Worm (Caenorhabditis elegans) whole organism, L1 larva: ENCODE data around the gene M01F1.9.

Experiments used
- C04F5.9 ChIP-seq: sonication (generic microtip); optimal IDR thresholded peaks from 2 replicates; lab custom pipeline; 2016; ENCODE audit warnings: missing genetic modification characterization, missing compliant biosample characterization
- C16A3.4 ChIP-seq: fragments of 150-350 bp; optimal IDR thresholded peaks from 2 replicates; lab custom pipeline; 2014; ENCODE audit warnings: missing biosample characterization, missing genetic modification characterization
- C34B4.2 ChIP-seq: sonication (generic microtip); optimal IDR thresholded peaks from 2 replicates; lab custom pipeline; 2017; ENCODE audit warnings: mild to moderate bottlenecking, missing genetic modification characterization, missing compliant biosample characterization
- alr-1 ChIP-seq: fragments of 200-800 bp; sonication (Bioruptor generic); optimal IDR thresholded peaks from 2 replicates; lab custom pipeline; 2018; ENCODE audit warnings: borderline replicate concordance, mild to moderate bottlenecking, missing genetic modification characterization, missing compliant biosample characterization
- aly-2 ChIP-seq: fragments of 150-350 bp; optimal IDR thresholded peaks from 2 replicates; lab custom pipeline; 2014; ENCODE audit warnings: missing biosample characterization, missing genetic modification characterization
- ama-1 ChIP-seq: fragments of 150-350 bp; optimal IDR thresholded peaks from 2 replicates; lab custom pipeline; 2014
- blmp-1 ChIP-seq: fragments of 150-350 bp; optimal IDR thresholded peaks from 2 replicates; lab custom pipeline; 2014; ENCODE audit warnings: missing biosample characterization, missing genetic modification characterization
- ceh-63 ChIP-seq: fragments of 200-800 bp; sonication (Bioruptor generic); optimal IDR thresholded peaks from 2 replicates; lab custom pipeline; 2018; ENCODE audit warnings: mild to moderate bottlenecking, missing genetic modification characterization, missing compliant biosample characterization
- ceh-8 ChIP-seq: fragments of 200-800 bp; sonication (Bioruptor generic); optimal IDR thresholded peaks from 2 replicates; lab custom pipeline; 2018; ENCODE audit warnings: mild to moderate bottlenecking, missing genetic modification characterization, moderate library complexity, missing compliant biosample characterization
- ceh-82 ChIP-seq, 3 experiments: fragments of 150-350 bp in 1 of 3; sonication (generic microtip) in 2 of 3; optimal IDR thresholded peaks; 2 replicates each; lab custom pipeline; 2014 to 2017; ENCODE audit warnings: missing biosample characterization in 3 of 3, missing genetic modification characterization in 3 of 3
- ceh-90 ChIP-seq: sonication (generic microtip); optimal IDR thresholded peaks from 2 replicates; lab custom pipeline; 2016; ENCODE audit warnings: missing genetic modification characterization, missing compliant biosample characterization
- ces-1 ChIP-seq: fragments of 150-350 bp; optimal IDR thresholded peaks from 2 replicates; lab custom pipeline; 2014; ENCODE audit warnings: missing biosample characterization, missing genetic modification reagents, missing genetic modification characterization
- dpl-1 ChIP-seq, 3 experiments: fragments of 150-350 bp in 2 of 3; sonication (generic microtip) in 1 of 3; optimal IDR thresholded peaks; 2 replicates each; lab custom pipeline; 2014 to 2017; ENCODE audit warnings: missing biosample characterization in 3 of 3, missing genetic modification characterization in 3 of 3, missing genetic modification reagents in 3 of 3
- dsc-1 ChIP-seq: sonication (generic microtip); optimal IDR thresholded peaks from 2 replicates; lab custom pipeline; 2016; ENCODE audit warnings: mild to moderate bottlenecking, missing genetic modification characterization, missing compliant biosample characterization
- efl-1 ChIP-seq, 4 experiments: fragments of 150-350 bp; optimal IDR thresholded peaks in 3 of 4; peaks in 1 of 4; 1 replicate in 1 of 4; 2 replicates in 3 of 4; lab custom pipeline; 2014; ENCODE audit warnings: missing biosample characterization in 2 of 4, missing genetic modification characterization in 2 of 4, missing genetic modification reagents in 2 of 4
- elt-2 ChIP-seq: sonication (generic microtip); optimal IDR thresholded peaks from 2 replicates; lab custom pipeline; 2016; ENCODE audit warnings: missing genetic modification characterization, mild to moderate bottlenecking, inconsistent platforms, missing compliant biosample characterization, missing genetic modification reagents
- fkh-4 ChIP-seq: sonication (generic microtip); optimal IDR thresholded peaks from 2 replicates; lab custom pipeline; 2016; ENCODE audit warnings: missing compliant biosample characterization, missing genetic modification characterization, borderline replicate concordance
- grh-1 ChIP-seq: fragments of 200-800 bp; sonication (Bioruptor generic); IDR thresholded peaks from 2 replicates; pipeline ENCODE4 v1.3.6; 2022; ENCODE audit warnings: missing genetic modification reagents, missing genetic modification characterization, missing compliant biosample characterization
- hlh-4 ChIP-seq: sonication (generic microtip); optimal IDR thresholded peaks from 2 replicates; lab custom pipeline; 2016; ENCODE audit warnings: mild to moderate bottlenecking, missing genetic modification characterization, missing compliant biosample characterization
- hpl-2 ChIP-seq: fragments of 150-350 bp; optimal IDR thresholded peaks from 2 replicates; lab custom pipeline; 2014; ENCODE audit warnings: missing biosample characterization, missing genetic modification reagents, missing genetic modification characterization
- irx-1 ChIP-seq: sonication (generic microtip); optimal IDR thresholded peaks from 2 replicates; lab custom pipeline; 2016; ENCODE audit warnings: missing genetic modification characterization, missing compliant biosample characterization
- lin-13 ChIP-seq: fragments of 150-350 bp; optimal IDR thresholded peaks from 2 replicates; lab custom pipeline; 2014; ENCODE audit warnings: missing biosample characterization, missing genetic modification reagents, missing genetic modification characterization
- lin-14 ChIP-seq: fragments of 200-800 bp; sonication (Bioruptor generic); optimal IDR thresholded peaks from 2 replicates; lab custom pipeline; 2018; ENCODE audit warnings: mild to moderate bottlenecking, missing genetic modification characterization, moderate library complexity, missing compliant biosample characterization
- lin-35 ChIP-seq, 2 experiments: fragments of 150-350 bp; optimal IDR thresholded peaks; 2 replicates each; lab custom pipeline; 2014; ENCODE audit warnings: missing biosample characterization in 2 of 2, missing genetic modification characterization in 2 of 2, missing genetic modification reagents in 2 of 2
- lin-39 ChIP-seq: fragments of 150-350 bp; optimal IDR thresholded peaks from 2 replicates; lab custom pipeline; 2014; ENCODE audit warnings: missing biosample characterization, missing genetic modification reagents, missing genetic modification characterization
- lir-3 ChIP-seq: sonication (generic microtip); optimal IDR thresholded peaks from 2 replicates; lab custom pipeline; 2016; ENCODE audit warnings: mild to moderate bottlenecking, missing genetic modification characterization, moderate library complexity, missing compliant biosample characterization; ENCODE audit not compliant: poor library complexity
- lsy-2 ChIP-seq, 2 experiments: fragments of 150-350 bp; optimal IDR thresholded peaks; 2 replicates each; lab custom pipeline; 2014; ENCODE audit warnings: missing biosample characterization in 2 of 2, missing genetic modification characterization in 2 of 2
- mdl-1 ChIP-seq, 2 experiments: fragments of 150-350 bp; optimal IDR thresholded peaks; 2 replicates each; lab custom pipeline; 2014 to 2017; ENCODE audit warnings: missing biosample characterization in 2 of 2, missing genetic modification characterization in 2 of 2, inconsistent platforms in 1 of 2
- nhr-11 ChIP-seq: fragments of 150-350 bp; optimal IDR thresholded peaks from 2 replicates; lab custom pipeline; 2014; ENCODE audit warnings: missing biosample characterization, missing genetic modification characterization
- nhr-12 ChIP-seq: sonication (generic microtip); optimal IDR thresholded peaks from 2 replicates; lab custom pipeline; 2017; ENCODE audit warnings: missing biosample characterization, missing genetic modification characterization
- nhr-19 ChIP-seq: fragments of 200-800 bp; sonication (Bioruptor generic); conservative IDR thresholded peaks from 2 replicates; pipeline ENCODE4 v1.3.6; 2022; ENCODE audit warnings: missing genetic modification characterization, missing compliant biosample characterization
- nhr-20 ChIP-seq: sonication (generic microtip); optimal IDR thresholded peaks from 2 replicates; lab custom pipeline; 2016; ENCODE audit warnings: mild to moderate bottlenecking, missing genetic modification characterization, missing compliant biosample characterization
- nhr-237 ChIP-seq: fragments of 150-350 bp; optimal IDR thresholded peaks from 2 replicates; lab custom pipeline; 2014; ENCODE audit warnings: missing biosample characterization, missing genetic modification characterization
- nhr-71 ChIP-seq: sonication (generic microtip); optimal IDR thresholded peaks from 2 replicates; lab custom pipeline; 2016; ENCODE audit warnings: mild to moderate bottlenecking, missing genetic modification characterization, moderate library complexity, missing compliant biosample characterization
- nhr-76 ChIP-seq: sonication (generic microtip); optimal IDR thresholded peaks from 2 replicates; lab custom pipeline; 2017; ENCODE audit warnings: missing biosample characterization, missing genetic modification characterization
- nhr-84 ChIP-seq: sonication (generic microtip); optimal IDR thresholded peaks from 2 replicates; lab custom pipeline; 2017; ENCODE audit warnings: missing biosample characterization, missing genetic modification characterization
- nhr-90 ChIP-seq: sonication (generic microtip); optimal IDR thresholded peaks from 2 replicates; lab custom pipeline; 2016; ENCODE audit warnings: mild to moderate bottlenecking, missing genetic modification characterization, missing compliant biosample characterization; ENCODE audit not compliant: poor library complexity
- pqm-1 ChIP-seq: sonication (generic microtip); optimal IDR thresholded peaks from 3 replicates; lab custom pipeline; 2017; ENCODE audit warnings: missing biosample characterization, missing genetic modification characterization
- rnt-1 ChIP-seq: sonication (generic microtip); optimal IDR thresholded peaks from 2 replicates; lab custom pipeline; 2016; ENCODE audit warnings: mild to moderate bottlenecking, missing genetic modification characterization, moderate library complexity, missing compliant biosample characterization
- sox-4 ChIP-seq: sonication (generic microtip); optimal IDR thresholded peaks from 2 replicates; lab custom pipeline; 2016; ENCODE audit warnings: missing genetic modification characterization, missing compliant biosample characterization
- tbx-2 ChIP-seq: sonication (generic microtip); optimal IDR thresholded peaks from 2 replicates; lab custom pipeline; 2016; ENCODE audit warnings: missing genetic modification characterization, missing compliant biosample characterization
- tlp-1 ChIP-seq: fragments of 150-350 bp; optimal IDR thresholded peaks from 2 replicates; lab custom pipeline; 2014; ENCODE audit warnings: missing biosample characterization, missing genetic modification characterization
- unc-130 ChIP-seq: fragments of 150-350 bp; optimal IDR thresholded peaks from 2 replicates; lab custom pipeline; 2017; ENCODE audit warnings: missing biosample characterization, missing genetic modification characterization, inconsistent platforms
- unc-62 ChIP-seq: fragments of 150-350 bp; optimal IDR thresholded peaks from 2 replicates; lab custom pipeline; 2014; ENCODE audit warnings: missing biosample characterization, missing genetic modification reagents, missing genetic modification characterization
- unc-98 ChIP-seq: fragments of 200-800 bp; sonication (Bioruptor generic); IDR thresholded peaks from 2 replicates; pipeline ENCODE4 v1.3.6; 2022; ENCODE audit warnings: missing genetic modification characterization, missing compliant biosample characterization
- vab-15 ChIP-seq: sonication (generic microtip); optimal IDR thresholded peaks from 2 replicates; lab custom pipeline; 2017; ENCODE audit warnings: missing genotype, mild to moderate bottlenecking, missing genetic modification characterization, missing compliant biosample characterization
- zip-4 ChIP-seq: fragments of 200-800 bp; sonication (Bioruptor generic); optimal IDR thresholded peaks from 2 replicates; lab custom pipeline; 2018; ENCODE audit warnings: mild to moderate bottlenecking, missing genetic modification characterization, moderate library complexity, missing compliant biosample characterization

Gene M01F1.9

DNA sequence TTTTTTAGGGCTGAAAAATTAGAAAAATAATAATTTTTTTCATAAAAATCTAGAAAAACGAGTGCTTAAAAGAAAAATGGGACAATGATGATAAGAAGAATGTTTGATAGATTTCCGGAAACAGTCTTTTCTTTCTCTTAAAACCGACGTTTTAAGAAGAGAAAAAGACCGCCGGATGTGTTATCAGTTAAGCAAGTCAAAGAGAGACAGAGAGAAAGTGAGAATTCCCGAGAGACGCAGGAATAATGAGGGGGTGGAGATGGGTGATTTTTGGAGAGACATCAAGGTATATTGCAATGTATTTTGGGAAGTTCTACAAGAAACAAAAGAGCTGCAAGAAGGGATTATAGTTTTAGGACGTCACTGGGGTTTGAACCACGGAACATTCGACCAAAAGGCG, 23.4 kb downstream of the M01F1.9 start, which contains the start of gene C34C12.9:
C34C12.9 (minus strand) TSS at position 16 of the 400 bp plus-strand sequence.
- TF ChIP-seq elt-2 = peak; percentile 30
- TF ChIP-seq irx-1 (tag; lab: Kevin White, UChicago) = no peak
- peak; percentile 33 for TF ChIP-seq blmp-1
- TF ChIP-seq pqm-1 (tag; lab: Kevin White, UChicago) = peak; percentile 5
- TF ChIP-seq, all 84 proteins: peak for 3

DNA sequence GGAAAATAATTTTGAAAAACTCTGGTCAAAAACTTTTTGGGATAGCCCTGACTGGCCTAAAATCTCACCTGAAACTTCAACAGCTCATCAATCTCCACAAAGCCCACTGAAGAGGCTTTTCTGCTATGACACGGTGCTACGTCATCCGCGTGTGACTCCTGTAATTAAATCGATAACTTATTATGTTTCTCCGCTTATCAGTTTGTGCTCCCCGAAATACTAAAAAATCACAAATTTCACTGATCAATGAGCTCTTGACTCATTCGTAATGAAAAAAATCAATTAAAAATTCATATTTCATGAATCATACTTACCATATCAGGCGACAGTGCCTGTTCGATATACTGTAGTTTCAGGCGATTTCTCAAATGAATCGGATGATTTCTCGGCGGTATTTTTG, 23.8 kb downstream of the M01F1.9 start:
- no peak for TF ChIP-seq ama-1 (lab: Kevin White, UChicago)
- TF ChIP-seq elt-2 = peak; percentile 18
- TF ChIP-seq lin-35 (GFP tag; optimal IDR thresholded peaks at IDR 0.05; lab: Kevin White, UChicago) = peak in 1 of 2 experiments; percentile 4
- TF ChIP-seq, all 84 proteins: peak for 2

DNA sequence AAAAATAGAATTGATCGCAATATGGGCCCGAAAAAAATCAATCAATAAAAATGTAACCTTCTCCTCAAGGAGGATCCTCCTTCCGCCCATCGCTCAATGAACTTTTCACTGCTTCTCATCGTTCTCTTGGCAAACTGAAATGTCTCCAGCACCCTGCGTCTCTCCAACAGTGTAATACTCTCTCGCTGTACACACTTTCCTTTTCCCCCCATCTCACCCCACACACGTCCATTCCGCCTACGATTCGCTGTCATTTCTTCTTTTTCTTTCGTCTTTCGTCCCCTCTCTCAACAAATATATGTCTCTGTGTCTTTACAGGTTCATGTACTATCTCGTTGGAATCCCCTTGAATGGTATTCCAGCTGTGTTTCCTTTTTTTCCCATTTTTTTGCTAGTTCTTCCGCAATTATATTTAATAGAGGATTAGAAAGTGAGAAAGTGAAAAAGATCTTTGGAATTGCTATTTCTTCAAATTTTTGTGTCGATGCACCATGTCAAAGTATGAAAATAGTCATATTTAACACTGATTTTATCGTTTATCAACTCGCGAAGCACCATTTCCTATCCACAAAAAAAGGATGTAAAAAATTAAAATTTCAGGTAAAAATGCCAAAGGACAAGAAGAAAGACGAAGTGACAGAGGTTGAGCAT, 27.3 kb downstream of the M01F1.9 start, which contains the start of gene rsu-1:
rsu-1 (plus strand) TSS at position 601 of the 651 bp plus-strand sequence.
- TF ChIP-seq ceh-82 (tag; optimal IDR thresholded peaks at IDR 0.05; lab: Kevin White, UChicago) (peak; percentile 6 to 39 (median 34)), unc-130 (tag; lab: Kevin White, UChicago) (no peak), elt-2 (no peak), ceh-90 (tag; lab: Kevin White, UChicago) (no peak), zip-4 (GFP tag; lab: Kevin White, UChicago) (no peak), C04F5.9 (tag; lab: Kevin White, UChicago) (no peak), unc-62 (GFP tag; lab: Kevin White, UChicago) (no peak), nhr-20 (tag; lab: Kevin White, UChicago) (peak; percentile 67), tlp-1 (tag; lab: Kevin White, UChicago) (no peak), ceh-8 (GFP tag; lab: Kevin White, UChicago) (no peak), ces-1 (GFP tag; lab: Kevin White, UChicago) (no peak), nhr-237 (tag; lab: Kevin White, UChicago) (no peak), sox-4 (tag; lab: Kevin White, UChicago) (no peak), mdl-1 (tag; optimal IDR thresholded peaks at IDR 0.05; lab: Kevin White, UChicago) (peak in 1 of 2 experiments; percentile 48), lsy-2 (tag; optimal IDR thresholded peaks at IDR 0.05; lab: Kevin White, UChicago) (peak; percentile 66 to 75), lin-39 (tag; lab: Kevin White, UChicago) (no peak), grh-1 (GFP tag; lab: Robert Waterston, UW) (no peak), nhr-71 (tag; lab: Kevin White, UChicago) (peak; percentile 74), nhr-12 (no peak), nhr-90 (tag; lab: Kevin White, UChicago) (peak; percentile 47), C34B4.2 (tag; lab: Kevin White, UChicago) (no peak), lir-3 (tag; lab: Kevin White, UChicago) (no peak), efl-1 (optimal IDR thresholded peaks at IDR 0.05; lab: Kevin White, UChicago) (peak; percentile 58 to 67), efl-1 (GFP tag; optimal IDR thresholded peaks at IDR 0.05 in 1 of 2; lab: Kevin White, UChicago) (peak; percentile 47 to 91), lin-13 (GFP tag; lab: Kevin White, UChicago) (no peak), dsc-1 (peak; percentile 47), tbx-2 (tag; lab: Kevin White, UChicago) (peak; percentile 55), rnt-1 (peak; percentile 68), nhr-84 (tag; lab: Kevin White, UChicago) (no peak), nhr-19 (peak; percentile 61), aly-2 (tag; lab: Kevin White, UChicago) (no peak), ama-1 (lab: Kevin White, UChicago) (no peak), alr-1 (tag; lab: Kevin White, UChicago) (no peak), hlh-4 (tag; lab: Kevin White, UChicago) (no peak), lin-14 (GFP tag; lab: Kevin White, UChicago) (peak; percentile 86), dpl-1 (GFP tag; optimal IDR thresholded peaks at IDR 0.05; lab: Kevin White, UChicago) (peak in 2 of 3 experiments; percentile 36 to 42), hpl-2 (no peak), vab-15 (tag; lab: Kevin White, UChicago) (no peak), nhr-11 (tag; lab: Kevin White, UChicago) (peak; percentile 9), fkh-4 (no peak), unc-98 (GFP tag; lab: Robert Waterston, UW) (no peak), ceh-63 (GFP tag; lab: Kevin White, UChicago) (no peak), C16A3.4 (peak; percentile 34), nhr-76 (tag; lab: Kevin White, UChicago) (no peak)
